Worm (Caenorhabditis elegans): ENCODE data around the gene mlc-4.

The mlc-4 gene

ce11 chrIII:3395112-3395511 is 1.5 kb upstream of the mlc-4 start:
- TF ChIP-seq elt-3 (tag; optimal IDR thresholded peaks at IDR 0.05) (peak in 1 of 6 experiments; percentile 7), unc-130 (tag; optimal IDR thresholded peaks at IDR 0.05) (no peak), zag-1 (tag; optimal IDR thresholded peaks at IDR 0.05) (no peak), lin-15B (tag; optimal IDR thresholded peaks at IDR 0.05) (no peak), tbx-2 (tag; optimal IDR thresholded peaks at IDR 0.05) (no peak), Y116A8C.19 (tag; optimal IDR thresholded peaks at IDR 0.05; ENCODE audit: borderline replicate concordance) (no peak), lin-39 (tag; optimal IDR thresholded peaks at IDR 0.05) (no peak), fos-1 (tag; optimal IDR thresholded peaks at IDR 0.05) (no peak), nhr-85 (tag) (peak; percentile 40), nhr-19 (GFP tag; conservative IDR thresholded peaks at IDR 0.05) (no peak), ztf-4 (tag; optimal IDR thresholded peaks at IDR 0.05) (no peak), nhr-11 (tag; optimal IDR thresholded peaks at IDR 0.05) (no peak), tlp-1 (tag; optimal IDR thresholded peaks at IDR 0.05) (no peak), sup-37 (GFP tag; optimal IDR thresholded peaks at IDR 0.05) (no peak), jun-1 (tag; optimal IDR thresholded peaks at IDR 0.05) (no peak), blmp-1 (tag; optimal IDR thresholded peaks at IDR 0.05) (peak; percentile 60), alr-1 (tag; optimal IDR thresholded peaks at IDR 0.05; ENCODE audit: borderline replicate concordance) (no peak)

ce11 chrIII:3390144-3390543 is 3.4 kb downstream of the mlc-4 start:
- no peak for TF ChIP-seq alr-1 (tag; optimal IDR thresholded peaks at IDR 0.05; ENCODE audit: borderline replicate concordance)
- no peak for TF ChIP-seq ztf-11 (tag; optimal IDR thresholded peaks at IDR 0.05)
- TF ChIP-seq fkh-4 (tag; optimal IDR thresholded peaks at IDR 0.05; ENCODE audit: borderline replicate concordance): no peak
- no peak for TF ChIP-seq nhr-19 (GFP tag; conservative IDR thresholded peaks at IDR 0.05)
- no peak for TF ChIP-seq ceh-63 (GFP tag; optimal IDR thresholded peaks at IDR 0.05)
- no peak for TF ChIP-seq elt-3 (tag; optimal IDR thresholded peaks at IDR 0.05)
- no peak for TF ChIP-seq egl-27 (tag; optimal IDR thresholded peaks at IDR 0.05)
- no peak for TF ChIP-seq hlh-4 (tag; optimal IDR thresholded peaks at IDR 0.05)
- no peak for TF ChIP-seq fkh-8 (tag; optimal IDR thresholded peaks at IDR 0.05)
- TF ChIP-seq nhr-84 (tag; optimal IDR thresholded peaks at IDR 0.05): no peak
- no peak for TF ChIP-seq nhr-85 (tag)
- no peak for TF ChIP-seq grh-1 (GFP tag; IDR thresholded peaks at IDR 0.05)
- no peak for TF ChIP-seq mdl-1 (tag; optimal IDR thresholded peaks at IDR 0.05)

ce11 chrIII:3389426-3390020 is 4.1 kb downstream of the mlc-4 start, which contains the start of the genes elmd-1 and hecw-1:
Gene elmd-1, plus strand, starts transcription at chrIII:3389919.
Gene hecw-1, minus strand, starts transcription at chrIII:3389970.
- TF ChIP-seq pax-3 (tag; optimal IDR thresholded peaks at IDR 0.05) (no peak), nhr-28 (tag; optimal IDR thresholded peaks at IDR 0.05) (no peak), unc-86 (tag; optimal IDR thresholded peaks at IDR 0.05) (peak; percentile 45), zip-4 (GFP tag; optimal IDR thresholded peaks at IDR 0.05) (peak; percentile 41), nhr-20 (tag; optimal IDR thresholded peaks at IDR 0.05) (peak; percentile 56), aly-2 (tag; optimal IDR thresholded peaks at IDR 0.05) (no peak), C04F5.9 (tag; optimal IDR thresholded peaks at IDR 0.05) (peak; percentile 28), nhr-12 (tag; optimal IDR thresholded peaks at IDR 0.05) (no peak), lin-35 (GFP tag; optimal IDR thresholded peaks at IDR 0.05) (peak; percentile 20 to 64), snpc-4 (tag; optimal IDR thresholded peaks at IDR 0.05) (no peak), Y116A8C.19 (tag; optimal IDR thresholded peaks at IDR 0.05; ENCODE audit: borderline replicate concordance) (no peak), ztf-11 (tag; optimal IDR thresholded peaks at IDR 0.05) (no peak), nhr-19 (GFP tag; conservative IDR thresholded peaks at IDR 0.05) (peak; percentile 64), isw-1 (GFP tag; IDR thresholded peaks at IDR 0.05) (peak; percentile 17), fkh-10 (GFP tag; optimal IDR thresholded peaks at IDR 0.05) (no peak), tbx-2 (tag; optimal IDR thresholded peaks at IDR 0.05) (peak; percentile 54), unc-62 (GFP tag; optimal IDR thresholded peaks at IDR 0.05) (no peak), nhr-90 (tag; optimal IDR thresholded peaks at IDR 0.05; ENCODE audit: poor library complexity) (peak; percentile 64), hlh-17 (GFP tag; optimal IDR thresholded peaks at IDR 0.05; ENCODE audit: borderline replicate concordance) (no peak), nhr-47 (tag; optimal IDR thresholded peaks at IDR 0.05) (peak; percentile 67), lin-14 (GFP tag; optimal IDR thresholded peaks at IDR 0.05) (peak; percentile 66), lsy-2 (tag; optimal IDR thresholded peaks at IDR 0.05) (peak; percentile 14 to 55), nhr-71 (tag; optimal IDR thresholded peaks at IDR 0.05) (peak; percentile 66), elt-3 (tag; optimal IDR thresholded peaks at IDR 0.05) (no peak), efl-1 (optimal IDR thresholded peaks at IDR 0.05) (peak; percentile 40 to 50), efl-1 (GFP tag; optimal IDR thresholded peaks at IDR 0.05 in 1 of 2) (peak in 1 of 2 experiments; percentile 87), dsc-1 (tag; optimal IDR thresholded peaks at IDR 0.05) (peak; percentile 65), nhr-77 (tag; optimal IDR thresholded peaks at IDR 0.05) (peak; percentile 14)
